Worm (Caenorhabditis elegans) whole organism, L4/young adult: ENCODE measurements around the gene T22B7.3.

Source experiments
- W03F9.2 ChIP-seq: fragments of 150-350 bp; optimal IDR thresholded peaks from 2 replicates; lab custom pipeline; 2014; ENCODE audit warnings: missing biosample characterization, missing genetic modification characterization
- dao-5 ChIP-seq: sonication (generic microtip); optimal IDR thresholded peaks from 2 replicates; lab custom pipeline; 2016; ENCODE audit warnings: missing genotype, missing genetic modification characterization, moderate library complexity, missing compliant biosample characterization
- him-1 ChIP-seq: sonication (generic microtip); optimal IDR thresholded peaks from 2 replicates; lab custom pipeline; 2016; ENCODE audit warnings: missing genotype, missing genetic modification reagents, missing genetic modification characterization, missing compliant biosample characterization

- TF ChIP-seq dao-5 (tag; lab: Kevin White, UChicago), result no peak
- no peak for TF ChIP-seq him-1 (tag; lab: Kevin White, UChicago)
- TF ChIP-seq W03F9.2 (tag; lab: Kevin White, UChicago), result no peak
Measured at ce11 chrX:5629941-5630340, 17.2 kb upstream of the T22B7.3 start, which contains the start of gene argn-1.
